Worm (Caenorhabditis elegans): Measurements from ENCODE around the gene cwp-2.

DNA sequence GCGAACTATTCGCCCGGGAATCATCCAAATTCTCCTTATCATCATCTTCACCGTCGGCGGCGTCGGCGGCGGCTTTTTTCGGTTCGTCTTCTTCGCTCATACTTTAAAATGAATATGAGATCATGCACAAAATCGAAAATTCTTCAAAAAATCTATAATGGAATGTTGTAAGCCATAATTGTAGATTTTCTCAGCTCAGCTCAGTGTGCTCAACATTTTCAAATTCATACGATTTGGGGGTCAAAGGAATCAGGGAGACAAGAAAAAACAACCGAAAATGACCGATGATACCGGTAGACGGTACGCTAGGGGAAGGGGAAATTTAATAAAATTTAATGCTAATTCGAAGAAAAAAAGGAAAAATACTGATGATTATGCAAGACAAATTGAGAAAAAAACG lies 23.9 kb downstream of the cwp-2 start, which contains the start of gene ccep-97:
- TF ChIP-seq F13H6.1 (tag; optimal IDR thresholded peaks at IDR 0.05) (no peak), sox-4 (tag; optimal IDR thresholded peaks at IDR 0.05) (no peak), nhr-11 (tag; optimal IDR thresholded peaks at IDR 0.05) (no peak), ama-1 (optimal IDR thresholded peaks at IDR 0.05) (no peak), elt-4 (tag; optimal IDR thresholded peaks at IDR 0.05) (no peak), ceh-2 (tag; optimal IDR thresholded peaks at IDR 0.05) (no peak), fax-1 (tag; optimal IDR thresholded peaks at IDR 0.05) (no peak)

All from whole organism, late embryonic.